Fruit fly (Drosophila melanogaster) whole organism, embryonic: ENCODE results near the gene Mocs1.

Source experiments
- Ada2b ChIP-seq: fragments of 200-800 bp; sonication (Bioruptor generic); IDR thresholded peaks from 2 replicates; pipeline ENCODE4 v1.3.6; 2022; ENCODE audit warnings: missing biosample characterization, missing genetic modification characterization
- Blimp-1 ChIP-seq: fragments of 200-800 bp; sonication (Bioruptor generic); optimal IDR thresholded peaks from 3 replicates; lab custom pipeline; 2018; ENCODE audit warnings: missing biosample characterization, missing genetic modification characterization, mild to moderate bottlenecking, moderate library complexity, missing genetic modification reagents
- BtbVII ChIP-seq: fragments of 200-800 bp; sonication (Bioruptor generic); optimal IDR thresholded peaks from 3 replicates; lab custom pipeline; 2017; ENCODE audit warnings: missing biosample characterization, mild to moderate bottlenecking, missing genetic modification characterization
- CG11695 ChIP-seq: fragments of 200-800 bp; sonication (Bioruptor generic); IDR thresholded peaks from 3 replicates; pipeline ENCODE4 v1.3.6; 2022; ENCODE audit warnings: missing biosample characterization, missing genetic modification characterization
- CG11723 ChIP-seq: fragments of 200-800 bp; sonication (Bioruptor generic); optimal IDR thresholded peaks from 2 replicates; lab custom pipeline; 2017; ENCODE audit warnings: missing biosample characterization, mild to moderate bottlenecking, missing genetic modification characterization
- CG13894 ChIP-seq: fragments of 200-800 bp; sonication (Bioruptor generic); optimal IDR thresholded peaks from 3 replicates; lab custom pipeline; 2018; ENCODE audit warnings: missing biosample characterization, mild to moderate bottlenecking, missing genetic modification characterization, moderate library complexity
- CG1647 ChIP-seq: fragments of 200-800 bp; sonication (Bioruptor generic); optimal IDR thresholded peaks from 3 replicates; lab custom pipeline; 2016; ENCODE audit warnings: missing biosample characterization, missing genetic modification characterization
- CG2120 ChIP-seq: fragments of 200-800 bp; sonication (Bioruptor generic); optimal IDR thresholded peaks from 3 replicates; lab custom pipeline; 2016; ENCODE audit warnings: missing biosample characterization, missing genetic modification characterization
- CG31224 ChIP-seq: fragments of 200-800 bp; sonication (Bioruptor generic); IDR thresholded peaks from 2 replicates; pipeline ENCODE4 v1.3.6; 2022; ENCODE audit warnings: missing biosample characterization, missing genetic modification characterization
- CG31388 ChIP-seq: fragments of 200-800 bp; sonication (Bioruptor generic); optimal IDR thresholded peaks from 2 replicates; lab custom pipeline; 2016; ENCODE audit warnings: missing biosample characterization, missing genetic modification characterization
- CG32772 ChIP-seq: fragments of 200-800 bp; sonication (Bioruptor generic); IDR thresholded peaks from 2 replicates; pipeline ENCODE4 v1.3.6; 2022; ENCODE audit warnings: missing biosample characterization, missing genetic modification characterization
- CG43689 ChIP-seq: fragments of 200-800 bp; sonication (Bioruptor generic); IDR thresholded peaks from 2 replicates; pipeline ENCODE4 v1.3.6; 2022; ENCODE audit warnings: missing biosample characterization, missing genetic modification characterization
- CG6175 ChIP-seq: fragments of 200-800 bp; sonication (Bioruptor generic); IDR thresholded peaks from 3 replicates; pipeline ENCODE4 v1.3.6; 2022; ENCODE audit warnings: missing biosample characterization, missing genetic modification characterization
- CG6654 ChIP-seq: fragments of 200-800 bp; sonication (Bioruptor generic); optimal IDR thresholded peaks from 2 replicates; lab custom pipeline; 2017; ENCODE audit warnings: missing biosample characterization, mild to moderate bottlenecking, missing genetic modification characterization
- CG6683 ChIP-seq: fragments of 200-800 bp; sonication (Bioruptor generic); optimal IDR thresholded peaks from 2 replicates; lab custom pipeline; 2017; ENCODE audit warnings: missing biosample characterization, mild to moderate bottlenecking, missing genetic modification characterization, missing genetic modification reagents
- CG7928 ChIP-seq: fragments of 200-800 bp; sonication (Bioruptor generic); optimal IDR thresholded peaks from 2 replicates; lab custom pipeline; 2017; ENCODE audit warnings: missing biosample characterization, mild to moderate bottlenecking, missing genetic modification characterization
- CG9437 ChIP-seq: fragments of 200-800 bp; sonication (Bioruptor generic); optimal IDR thresholded peaks from 2 replicates; lab custom pipeline; 2018; ENCODE audit warnings: missing biosample characterization, mild to moderate bottlenecking, missing genetic modification characterization
- CoRest ChIP-seq: fragments of 200-800 bp; sonication (Bioruptor generic); optimal IDR thresholded peaks from 3 replicates; lab custom pipeline; 2018; ENCODE audit warnings: missing biosample characterization, mild to moderate bottlenecking, missing genetic modification characterization, moderate library complexity
- D ChIP-seq, 2 experiments: fragments of 200-800 bp in 1 of 2; fragments of >200 bp in 1 of 2; sonication (Bioruptor generic) in 1 of 2; optimal IDR thresholded peaks; 2 replicates in 1 of 2; 3 replicates in 1 of 2; lab custom pipeline; 2017; ENCODE audit warnings: mild to moderate bottlenecking in 1 of 2, missing biosample characterization in 1 of 2, missing genetic modification characterization in 1 of 2, missing genetic modification reagents in 1 of 2
- Dip3 ChIP-seq: fragments of 200-800 bp; sonication (Bioruptor generic); optimal IDR thresholded peaks from 3 replicates; lab custom pipeline; 2016; ENCODE audit warnings: missing biosample characterization, missing genetic modification characterization
- Dll ChIP-seq: fragments of 200-800 bp; sonication (Bioruptor generic); IDR thresholded peaks from 4 replicates; pipeline ENCODE4 v1.3.6; 2022; ENCODE audit warnings: missing biosample characterization, missing genetic modification characterization; ENCODE audit not compliant: partially characterized antibody
- Doc2 ChIP-seq: fragments of 200-800 bp; sonication (Bioruptor generic); IDR thresholded peaks from 2 replicates; pipeline ENCODE4 v1.3.6; 2022; ENCODE audit warnings: missing biosample characterization, missing genetic modification characterization
- E2f2 ChIP-seq: fragments of 200-800 bp; sonication (Bioruptor generic); IDR thresholded peaks from 2 replicates; pipeline ENCODE4 v1.3.6; 2022; ENCODE audit warnings: missing biosample characterization, missing genetic modification characterization
- Hand ChIP-seq: fragments of 200-800 bp; sonication (Bioruptor generic); optimal IDR thresholded peaks from 2 replicates; lab custom pipeline; 2017; ENCODE audit warnings: mild to moderate bottlenecking, missing biosample characterization, missing genetic modification reagents, missing genetic modification characterization
- Jarid2 ChIP-seq: fragments of 200-800 bp; sonication (Bioruptor generic); optimal IDR thresholded peaks from 3 replicates; lab custom pipeline; 2017; ENCODE audit warnings: mild to moderate bottlenecking, missing biosample characterization, missing genetic modification reagents, missing genetic modification characterization
- Nf-YB ChIP-seq: fragments of 200-800 bp; sonication (Bioruptor generic); optimal IDR thresholded peaks from 3 replicates; lab custom pipeline; 2019; ENCODE audit warnings: missing biosample characterization, mild to moderate bottlenecking, missing genetic modification characterization, moderate library complexity
- Opbp ChIP-seq: fragments of 200-800 bp; sonication (Bioruptor generic); IDR thresholded peaks from 3 replicates; pipeline ENCODE4 v1.3.6; 2022; ENCODE audit warnings: missing biosample characterization, missing genetic modification characterization; ENCODE audit not compliant: partially characterized antibody
- amos ChIP-seq: fragments of 200-800 bp; sonication (Bioruptor generic); IDR thresholded peaks from 2 replicates; pipeline ENCODE4 v1.3.6; 2022; ENCODE audit warnings: missing biosample characterization, missing genetic modification characterization; ENCODE audit not compliant: partially characterized antibody
- btn ChIP-seq: fragments of 200-800 bp; sonication (Bioruptor generic); optimal IDR thresholded peaks from 2 replicates; lab custom pipeline; 2016; ENCODE audit warnings: missing biosample characterization, missing genetic modification characterization
- chif ChIP-seq, 2 experiments: fragments of 200-800 bp; sonication (Bioruptor generic); optimal IDR thresholded peaks; 3 replicates each; lab custom pipeline; 2016; ENCODE audit warnings: missing biosample characterization in 2 of 2, missing genetic modification characterization in 2 of 2
- chm ChIP-seq: fragments of 200-800 bp; sonication (Bioruptor generic); IDR thresholded peaks from 2 replicates; pipeline ENCODE4 v1.3.6; 2022; ENCODE audit warnings: missing biosample characterization, missing genetic modification characterization
- dmrt11E ChIP-seq: fragments of 200-800 bp; sonication (Bioruptor generic); optimal IDR thresholded peaks from 3 replicates; lab custom pipeline; 2018; ENCODE audit warnings: missing biosample characterization, mild to moderate bottlenecking, missing genetic modification characterization, moderate library complexity
- emc ChIP-seq: fragments of 200-800 bp; sonication (Bioruptor generic); optimal IDR thresholded peaks from 2 replicates; lab custom pipeline; 2016; ENCODE audit warnings: missing biosample characterization, missing genetic modification characterization
- h ChIP-seq: fragments of >200 bp; optimal IDR thresholded peaks from 2 replicates; lab custom pipeline; 2017
- jing ChIP-seq: fragments of 200-800 bp; sonication (Bioruptor generic); optimal IDR thresholded peaks from 2 replicates; lab custom pipeline; 2018; ENCODE audit warnings: missing biosample characterization, mild to moderate bottlenecking, missing genetic modification characterization
- mam ChIP-seq: fragments of 200-800 bp; sonication (Bioruptor generic); optimal IDR thresholded peaks from 3 replicates; lab custom pipeline; 2016; ENCODE audit warnings: missing biosample characterization, missing genetic modification characterization
- nau ChIP-seq: fragments of 200-800 bp; sonication (Bioruptor generic); optimal IDR thresholded peaks from 3 replicates; lab custom pipeline; 2017; ENCODE audit warnings: missing biosample characterization, mild to moderate bottlenecking, missing genetic modification characterization, missing genetic modification reagents
- nerfin-2 ChIP-seq: fragments of 200-800 bp; sonication (Bioruptor generic); IDR thresholded peaks from 2 replicates; pipeline ENCODE4 v1.3.6; 2022; ENCODE audit warnings: missing biosample characterization, missing genetic modification characterization; ENCODE audit not compliant: partially characterized antibody
- prd ChIP-seq, 3 experiments: fragments of >200 bp in 2 of 3; fragments of 200-800 bp in 1 of 3; sonication (Bioruptor generic) in 1 of 3; optimal IDR thresholded peaks in 2 of 3; IDR thresholded peaks in 1 of 3; 2 replicates in 2 of 3; 3 replicates in 1 of 3; pipeline versions ENCODE4 v1.3.6 to Lab custom; 2017 to 2022; ENCODE audit warnings: missing biosample characterization in 1 of 3, missing genetic modification characterization in 1 of 3
- psq ChIP-seq: fragments of 200-800 bp; sonication (Bioruptor generic); optimal IDR thresholded peaks from 2 replicates; lab custom pipeline; 2017; ENCODE audit warnings: missing biosample characterization, missing genetic modification characterization
- ro ChIP-seq: fragments of 200-800 bp; sonication (Bioruptor generic); IDR thresholded peaks from 2 replicates; pipeline ENCODE4 v1.3.6; 2022; ENCODE audit warnings: missing biosample characterization, missing genetic modification characterization
- row ChIP-seq: fragments of 200-800 bp; sonication (Bioruptor generic); IDR thresholded peaks from 3 replicates; pipeline ENCODE4 v1.3.6; 2022; ENCODE audit warnings: missing biosample characterization, missing genetic modification characterization
- sens ChIP-seq: fragments of 200-800 bp; sonication (Bioruptor generic); peaks from one replicate; lab custom pipeline; 2016; ENCODE audit warnings: missing biosample characterization, missing genetic modification characterization
- sug ChIP-seq: fragments of 200-800 bp; optimal IDR thresholded peaks from 2 replicates; lab custom pipeline; 2019; ENCODE audit warnings: missing biosample characterization, mild to moderate bottlenecking, missing genetic modification characterization, moderate library complexity
- tin ChIP-seq: fragments of 200-800 bp; sonication (Bioruptor generic); optimal IDR thresholded peaks from 3 replicates; lab custom pipeline; 2016; ENCODE audit warnings: missing biosample characterization, missing genetic modification characterization
- vfl ChIP-seq: fragments of 200-800 bp; sonication (Bioruptor generic); optimal IDR thresholded peaks from 2 replicates; lab custom pipeline; 2016; ENCODE audit warnings: missing biosample characterization, missing genetic modification characterization
- wek ChIP-seq: fragments of 200-800 bp; sonication (Bioruptor generic); optimal IDR thresholded peaks from 3 replicates; lab custom pipeline; 2018; ENCODE audit warnings: missing biosample characterization, mild to moderate bottlenecking, missing genetic modification characterization, moderate library complexity

Gene Mocs1

dm6 chr3L:11119396-11119900 is 49.1 kb downstream of the Mocs1 start (continued):
- TF ChIP-seq D (optimal IDR thresholded peaks at IDR 0.05; lab: Kevin White, UChicago) (no peak), D (GFP tag; optimal IDR thresholded peaks at IDR 0.05; lab: Kevin White, UChicago) (no peak), CG7928 (GFP tag; lab: Kevin White, UChicago) (no peak)

dm6 chr3L:11119901-11120418 is 49.6 kb downstream of the Mocs1 start:
- TF ChIP-seq h (lab: Kevin White, UChicago) (no peak), E2f2 (GFP tag; lab: Robert Waterston, UW) (peak; percentile 17; the same call in 1 of the 2 replicates), CG1647 (GFP tag; lab: Kevin White, UChicago) (no peak), Nf-YB (GFP tag; lab: Kevin White, UChicago) (no peak), nerfin-2 (GFP tag; lab: Robert Waterston, UW) (no peak), prd (optimal IDR thresholded peaks at IDR 0.05; lab: Kevin White, UChicago) (no peak), prd (GFP tag; IDR thresholded peaks at IDR 0.05; lab: Robert Waterston, UW) (no peak), wek (GFP tag; lab: Kevin White, UChicago) (peak; percentile 64), BtbVII (peak; percentile 63), chm (GFP tag; lab: Robert Waterston, UW) (0 out of 2 replicates have a peak, but pooled peaks have one; percentile 11), CG13894 (tag; lab: Kevin White, UChicago) (peak; percentile 84), Opbp (GFP tag; lab: Robert Waterston, UW) (no peak), Dll (GFP tag; lab: Robert Waterston, UW) (no peak), chif (GFP tag; optimal IDR thresholded peaks at IDR 0.05; lab: Kevin White, UChicago) (no peak), Jarid2 (GFP tag; lab: Kevin White, UChicago) (no peak), CG6175 (GFP tag; lab: Robert Waterston, UW) (no peak), CG9437 (GFP tag; lab: Kevin White, UChicago) (no peak), Doc2 (GFP tag; lab: Robert Waterston, UW) (no peak), sens (GFP tag; lab: Kevin White, UChicago) (no peak), CG43689 (GFP tag; lab: Robert Waterston, UW) (no peak), tin (GFP tag; lab: Kevin White, UChicago) (no peak), CG31388 (GFP tag; lab: Kevin White, UChicago) (no peak), Blimp-1 (GFP tag; lab: Kevin White, UChicago) (no peak), Hand (no peak), jing (GFP tag; lab: Kevin White, UChicago) (no peak), sug (peak; percentile 79), dmrt11E (tag; lab: Kevin White, UChicago) (peak; percentile 1), emc (GFP tag; lab: Kevin White, UChicago) (no peak), psq (peak; percentile 10), CG6654 (GFP tag; lab: Kevin White, UChicago) (no peak), CG7928 (GFP tag; lab: Kevin White, UChicago) (no peak), CG6683 (GFP tag; lab: Kevin White, UChicago) (peak; percentile 64), nau (GFP tag; lab: Kevin White, UChicago) (peak; percentile 36), Dip3 (no peak), mam (GFP tag; lab: Kevin White, UChicago) (no peak), CG11723 (GFP tag; lab: Kevin White, UChicago) (peak; percentile 18), amos (no peak; the same call in 1 of the 2 replicates), btn (no peak), CG11695 (GFP tag; lab: Robert Waterston, UW) (0 out of 3 replicates have a peak, but pooled peaks have one; percentile 14), Ada2b (GFP tag; lab: Robert Waterston, UW) (no peak), CG2120 (no peak), row (no peak; the same call in 2 of the 3 replicates), CG31224 (GFP tag; lab: Robert Waterston, UW) (no peak), CG32772 (no peak), CoRest (tag; lab: Kevin White, UChicago) (no peak), vfl (no peak), ro (GFP tag; lab: Robert Waterston, UW) (no peak)
